Worm (Caenorhabditis elegans) whole organism, L2 larva: ENCODE data around the gene F58F12.12.

ENCODE experiments used
- C34F6.9 ChIP-seq: fragments of 150-350 bp; optimal IDR thresholded peaks from 2 replicates; lab custom pipeline; 2014; ENCODE audit warnings: missing biosample characterization, missing genetic modification characterization
- F13H6.1 ChIP-seq: sonication (generic microtip); optimal IDR thresholded peaks from 2 replicates; lab custom pipeline; 2016; ENCODE audit warnings: missing genetic modification characterization, missing compliant biosample characterization
- R02D3.7 ChIP-seq: fragments of 150-350 bp; optimal IDR thresholded peaks from 2 replicates; lab custom pipeline; 2014; ENCODE audit warnings: missing biosample characterization, missing genetic modification characterization
- Y55F3AM.14 ChIP-seq: fragments of 200-800 bp; sonication (Bioruptor generic); optimal IDR thresholded peaks from 2 replicates; lab custom pipeline; 2018; ENCODE audit warnings: mild to moderate bottlenecking, missing genetic modification characterization, missing compliant biosample characterization
- ZK546.5 ChIP-seq: sonication (generic microtip); optimal IDR thresholded peaks from 2 replicates; lab custom pipeline; 2017; ENCODE audit warnings: missing biosample characterization, missing genetic modification characterization
- alr-1 ChIP-seq: fragments of 150-350 bp; optimal IDR thresholded peaks from 2 replicates; lab custom pipeline; 2014; ENCODE audit warnings: missing biosample characterization, missing genetic modification characterization
- aly-2 ChIP-seq: fragments of 150-350 bp; optimal IDR thresholded peaks from 2 replicates; lab custom pipeline; 2014; ENCODE audit warnings: missing biosample characterization, missing genetic modification characterization
- ama-1 ChIP-seq: fragments of 150-350 bp; optimal IDR thresholded peaks from 2 replicates; lab custom pipeline; 2018; ENCODE audit warnings: inconsistent platforms
- blmp-1 ChIP-seq: sonication (generic microtip); optimal IDR thresholded peaks from 2 replicates; lab custom pipeline; 2017; ENCODE audit warnings: missing genetic modification characterization, mild to moderate bottlenecking, missing compliant biosample characterization, antibody characterized with exemption, moderate library complexity; ENCODE audit not compliant: insufficient read depth
- ceh-16 ChIP-seq: fragments of 150-350 bp; optimal IDR thresholded peaks from 2 replicates; lab custom pipeline; 2014; ENCODE audit warnings: missing biosample characterization, missing genetic modification characterization
- ceh-82 ChIP-seq: fragments of 150-350 bp; optimal IDR thresholded peaks from 2 replicates; lab custom pipeline; 2014; ENCODE audit warnings: missing biosample characterization, missing genetic modification characterization
- crh-2 ChIP-seq: sonication (generic microtip); optimal IDR thresholded peaks from 2 replicates; lab custom pipeline; 2017; ENCODE audit warnings: missing biosample characterization, missing genetic modification characterization
- dmd-4 ChIP-seq: sonication (generic microtip); optimal IDR thresholded peaks from 2 replicates; lab custom pipeline; 2017; ENCODE audit warnings: missing biosample characterization, missing genetic modification characterization
- egl-27 ChIP-seq: sonication (generic microtip); optimal IDR thresholded peaks from 3 replicates; lab custom pipeline; 2017; ENCODE audit warnings: missing biosample characterization, missing genetic modification reagents, missing genetic modification characterization
- elt-1 ChIP-seq: fragments of 150-350 bp; optimal IDR thresholded peaks from 2 replicates; lab custom pipeline; 2014; ENCODE audit warnings: missing biosample characterization, missing genetic modification characterization
- elt-3 ChIP-seq: sonication (generic microtip); optimal IDR thresholded peaks from 2 replicates; lab custom pipeline; 2017; ENCODE audit warnings: missing biosample characterization, missing genetic modification characterization
- fos-1 ChIP-seq: fragments of 150-350 bp; optimal IDR thresholded peaks from 2 replicates; lab custom pipeline; 2014; ENCODE audit warnings: missing biosample characterization, missing genetic modification characterization
- gmeb-1 ChIP-seq: fragments of 150-350 bp; optimal IDR thresholded peaks from 2 replicates; lab custom pipeline; 2014; ENCODE audit warnings: missing biosample characterization, missing genetic modification characterization
- lin-11 ChIP-seq: fragments of 150-350 bp; sonication (generic microtip); optimal IDR thresholded peaks from 2 replicates; lab custom pipeline; 2014; ENCODE audit warnings: missing biosample characterization, missing genetic modification characterization, inconsistent platforms, mixed read lengths
- lin-13 ChIP-seq: fragments of 150-350 bp; optimal IDR thresholded peaks from 2 replicates; lab custom pipeline; 2014; ENCODE audit warnings: missing biosample characterization, missing genetic modification reagents, missing genetic modification characterization
- lin-39 ChIP-seq: fragments of 150-350 bp; optimal IDR thresholded peaks from 2 replicates; lab custom pipeline; 2014; ENCODE audit warnings: missing biosample characterization, missing genetic modification reagents, missing genetic modification characterization
- lsy-2 ChIP-seq, 2 experiments: fragments of 150-350 bp in 1 of 2; sonication (generic microtip) in 1 of 2; optimal IDR thresholded peaks; 2 replicates each; lab custom pipeline; 2014 to 2017; ENCODE audit warnings: missing biosample characterization in 2 of 2, missing genetic modification characterization in 2 of 2
- mab-5 ChIP-seq: fragments of 150-350 bp; optimal IDR thresholded peaks from 2 replicates; lab custom pipeline; 2014; ENCODE audit warnings: missing biosample characterization, missing genetic modification characterization
- mbf-1 ChIP-seq: sonication (generic microtip); optimal IDR thresholded peaks from 2 replicates; lab custom pipeline; 2017; ENCODE audit warnings: missing biosample characterization, missing genetic modification characterization
- mdl-1 ChIP-seq, 2 experiments: fragments of 150-350 bp in 1 of 2; sonication (generic microtip) in 1 of 2; optimal IDR thresholded peaks; 2 replicates each; lab custom pipeline; 2017; ENCODE audit warnings: missing biosample characterization in 2 of 2, missing genetic modification characterization in 2 of 2
- nhr-10 ChIP-seq: sonication (generic microtip); optimal IDR thresholded peaks from 2 replicates; lab custom pipeline; 2017; ENCODE audit warnings: missing biosample characterization, missing genetic modification characterization
- nhr-11 ChIP-seq: fragments of 150-350 bp; optimal IDR thresholded peaks from 2 replicates; lab custom pipeline; 2014; ENCODE audit warnings: missing biosample characterization, missing genetic modification characterization
- nhr-12 ChIP-seq: fragments of 150-350 bp; optimal IDR thresholded peaks from 2 replicates; lab custom pipeline; 2014; ENCODE audit warnings: missing biosample characterization, missing genetic modification characterization
- nhr-129 ChIP-seq: fragments of 150-350 bp; optimal IDR thresholded peaks from 2 replicates; lab custom pipeline; 2014; ENCODE audit warnings: missing biosample characterization, missing genetic modification characterization
- nhr-21 ChIP-seq: fragments of 150-350 bp; optimal IDR thresholded peaks from 2 replicates; lab custom pipeline; 2014; ENCODE audit warnings: missing biosample characterization, missing genetic modification characterization
- nhr-23 ChIP-seq: fragments of 150-350 bp; optimal IDR thresholded peaks from 2 replicates; lab custom pipeline; 2014; ENCODE audit warnings: missing biosample characterization, missing genetic modification reagents, missing genetic modification characterization
- nhr-237 ChIP-seq: fragments of 150-350 bp; optimal IDR thresholded peaks from 2 replicates; lab custom pipeline; 2014; ENCODE audit warnings: missing biosample characterization, missing genetic modification characterization
- nhr-25 ChIP-seq: fragments of 150-350 bp; sonication (generic microtip); optimal IDR thresholded peaks from 3 replicates; lab custom pipeline; 2014; ENCODE audit warnings: missing biosample characterization, missing genetic modification characterization
- nhr-6 ChIP-seq: fragments of 150-350 bp; optimal IDR thresholded peaks from 2 replicates; lab custom pipeline; 2014; ENCODE audit warnings: missing biosample characterization, missing genetic modification characterization
- nhr-77 ChIP-seq: fragments of 150-350 bp; optimal IDR thresholded peaks from 2 replicates; lab custom pipeline; 2014; ENCODE audit warnings: missing biosample characterization, missing genetic modification characterization
- peb-1 ChIP-seq: fragments of 150-350 bp; optimal IDR thresholded peaks from 2 replicates; lab custom pipeline; 2014; ENCODE audit warnings: missing biosample characterization, missing genetic modification characterization
- sem-4 ChIP-seq: fragments of 150-350 bp; optimal IDR thresholded peaks from 2 replicates; lab custom pipeline; 2014; ENCODE audit warnings: missing biosample characterization, missing genetic modification reagents, missing genetic modification characterization
- skn-1 ChIP-seq: sonication (generic microtip); optimal IDR thresholded peaks from 2 replicates; lab custom pipeline; 2017; ENCODE audit warnings: missing biosample characterization, missing genetic modification characterization
- sma-3 ChIP-seq: sonication (generic microtip); optimal IDR thresholded peaks from 2 replicates; lab custom pipeline; 2016; ENCODE audit warnings: missing genetic modification reagents, missing genetic modification characterization, missing compliant biosample characterization
- sma-9 ChIP-seq, 2 experiments: fragments of 150-350 bp in 1 of 2; sonication (generic microtip) in 1 of 2; optimal IDR thresholded peaks; 2 replicates each; lab custom pipeline; 2014 to 2016; ENCODE audit warnings: missing genetic modification characterization in 2 of 2, mild to moderate bottlenecking in 1 of 2, missing biosample characterization in 1 of 2, missing compliant biosample characterization in 1 of 2, missing genetic modification reagents in 1 of 2, moderate library complexity in 1 of 2
- snpc-4 ChIP-seq: fragments of 150-350 bp; optimal IDR thresholded peaks from 2 replicates; lab custom pipeline; 2014; ENCODE audit warnings: missing biosample characterization, missing genetic modification characterization
- unc-39 ChIP-seq: fragments of 150-350 bp; optimal IDR thresholded peaks from 2 replicates; lab custom pipeline; 2014; ENCODE audit warnings: missing biosample characterization, missing genetic modification characterization
- unc-55 ChIP-seq: fragments of 150-350 bp; sonication (generic microtip); optimal IDR thresholded peaks from 3 replicates; lab custom pipeline; 2014; ENCODE audit warnings: missing biosample characterization, missing genetic modification reagents, missing genetic modification characterization
- unc-62 ChIP-seq: fragments of 150-350 bp; optimal IDR thresholded peaks from 2 replicates; lab custom pipeline; 2014; ENCODE audit warnings: missing biosample characterization, missing genetic modification reagents, missing genetic modification characterization
- zag-1 ChIP-seq: fragments of 150-350 bp; optimal IDR thresholded peaks from 2 replicates; lab custom pipeline; 2014; ENCODE audit warnings: missing biosample characterization, missing genetic modification characterization
- ztf-1 ChIP-seq: fragments of 200-800 bp; sonication (Bioruptor generic); conservative IDR thresholded peaks from 2 replicates; pipeline ENCODE4 v1.3.6; 2022; ENCODE audit warnings: missing genetic modification characterization, missing compliant biosample characterization
- ztf-11 ChIP-seq: sonication (generic microtip); optimal IDR thresholded peaks from 2 replicates; lab custom pipeline; 2017; ENCODE audit warnings: missing biosample characterization, missing genetic modification characterization
- ztf-4 ChIP-seq: fragments of 150-350 bp; optimal IDR thresholded peaks from 2 replicates; lab custom pipeline; 2014; ENCODE audit warnings: missing biosample characterization, missing genetic modification characterization

Gene F58F12.12

ce11 chrII:6342455-6342854 lies 38.5 kb upstream of the F58F12.12 start:
- TF ChIP-seq lsy-2 (tag; optimal IDR thresholded peaks at IDR 0.05; lab: Kevin White, UChicago) (peak in 1 of 2 experiments; percentile 10), mab-5 (tag; lab: Kevin White, UChicago) (no peak), crh-2 (tag; lab: Kevin White, UChicago) (peak; percentile 2), unc-39 (no peak), nhr-129 (tag; lab: Kevin White, UChicago) (peak; percentile 11)

- TF ChIP-seq nhr-12 (no peak), Y55F3AM.14 (no peak), ztf-11 (tag; lab: Kevin White, UChicago) (no peak), nhr-6 (no peak), gmeb-1 (tag; lab: Kevin White, UChicago) (no peak), ceh-82 (tag; lab: Kevin White, UChicago) (no peak), sma-3 (GFP tag; lab: Kevin White, UChicago) (no peak), ceh-16 (tag; lab: Kevin White, UChicago) (no peak), C34F6.9 (tag; lab: Kevin White, UChicago) (peak; percentile 27), F13H6.1 (tag; lab: Kevin White, UChicago) (peak; percentile 13), elt-1 (tag; lab: Kevin White, UChicago) (no peak), ama-1 (lab: Kevin White, UChicago) (no peak), unc-55 (GFP tag; lab: Kevin White, UChicago) (peak; percentile 4), ztf-1 (GFP tag; lab: Robert Waterston, UW) (no peak), snpc-4 (tag; lab: Kevin White, UChicago) (no peak), mab-5 (tag; lab: Kevin White, UChicago) (no peak), fos-1 (tag; lab: Kevin White, UChicago) (no peak), blmp-1 (tag; lab: Kevin White, UChicago) (peak; percentile 72), mdl-1 (tag; optimal IDR thresholded peaks at IDR 0.05; lab: Kevin White, UChicago) (no peak), nhr-11 (tag; lab: Kevin White, UChicago) (no peak), lin-11 (tag; lab: Kevin White, UChicago) (no peak), unc-39 (no peak), crh-2 (tag; lab: Kevin White, UChicago) (peak; percentile 9), nhr-237 (tag; lab: Kevin White, UChicago) (no peak), peb-1 (tag; lab: Kevin White, UChicago) (no peak), unc-62 (GFP tag; lab: Kevin White, UChicago) (no peak), R02D3.7 (no peak), sma-9 (GFP tag; optimal IDR thresholded peaks at IDR 0.05; lab: Kevin White, UChicago) (peak; percentile 48), sma-9 (tag; optimal IDR thresholded peaks at IDR 0.05; lab: Kevin White, UChicago) (no peak), elt-3 (tag; lab: Kevin White, UChicago) (no peak), nhr-10 (tag; lab: Kevin White, UChicago) (no peak), zag-1 (no peak), lin-39 (tag; lab: Kevin White, UChicago) (no peak), skn-1 (no peak), nhr-129 (tag; lab: Kevin White, UChicago) (peak; percentile 59), egl-27 (tag; lab: Kevin White, UChicago) (peak; percentile 17), nhr-25 (tag; lab: Kevin White, UChicago) (peak; percentile 72), alr-1 (no peak), nhr-21 (tag; lab: Kevin White, UChicago) (peak; percentile 39), lin-13 (GFP tag; lab: Kevin White, UChicago) (no peak), lsy-2 (tag; optimal IDR thresholded peaks at IDR 0.05; lab: Kevin White, UChicago) (peak in 1 of 2 experiments; percentile 34), sem-4 (tag; lab: Kevin White, UChicago) (no peak), ztf-4 (peak; percentile 6), nhr-23 (tag; lab: Kevin White, UChicago) (no peak), nhr-77 (tag; lab: Kevin White, UChicago) (no peak), aly-2 (tag; lab: Kevin White, UChicago) (no peak), dmd-4 (tag; lab: Kevin White, UChicago) (no peak), ZK546.5 (tag; lab: Kevin White, UChicago) (no peak), mbf-1 (tag; lab: Kevin White, UChicago) (no peak)
Measured at ce11 chrII:6343893-6344292, 37.1 kb upstream of the F58F12.12 start, which contains the start of gene txt-18. txt-18 (plus strand) TSS chrII:6344072.
